Fruit fly (Drosophila melanogaster): Measurements from ENCODE around the gene Syx16.

DNA sequence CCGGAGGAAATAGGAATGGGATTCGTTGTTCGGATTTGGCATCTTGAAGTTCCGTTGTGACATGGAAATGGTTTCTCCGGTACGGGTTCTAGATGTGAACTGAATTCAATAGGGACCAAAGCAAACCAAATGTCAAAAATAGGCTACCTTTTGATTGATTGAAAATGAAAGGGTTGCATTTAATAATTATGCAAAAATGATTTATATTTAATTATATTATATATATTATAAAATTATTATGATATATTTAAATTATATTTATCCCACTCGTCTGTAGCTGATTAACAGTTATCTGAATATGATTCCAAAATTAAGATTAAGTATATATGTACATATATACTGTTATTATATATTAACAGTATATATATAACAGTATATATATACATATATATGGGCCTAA, 2.8 kb downstream of the Syx16 start, which contains the start of gene jb:
- TF ChIP-seq CG33017 (tag; optimal IDR thresholded peaks at IDR 0.05) (no peak), ovo (GFP tag; optimal IDR thresholded peaks at IDR 0.05) (no peak), Clk (GFP tag; optimal IDR thresholded peaks at IDR 0.05) (no peak), bab1 (GFP tag; optimal IDR thresholded peaks at IDR 0.05) (no peak), kay (GFP tag; ENCODE audit: borderline replicate concordance) (no peak), CG5204 (GFP tag; optimal IDR thresholded peaks at IDR 0.05) (no peak), CG1620 (GFP tag; optimal IDR thresholded peaks at IDR 0.05) (no peak), tj (GFP tag; optimal IDR thresholded peaks at IDR 0.05) (no peak), pad (GFP tag; optimal IDR thresholded peaks at IDR 0.05) (no peak), CG14711 (tag; optimal IDR thresholded peaks at IDR 0.05) (no peak), toe (GFP tag; optimal IDR thresholded peaks at IDR 0.05) (no peak), Mnt (GFP tag; optimal IDR thresholded peaks at IDR 0.05) (no peak)

Measured in whole organism, adult.